Worm (Caenorhabditis elegans): ENCODE data around the gene T14B4.9.

Gene T14B4.9

ce11 chrII:6707496-6708260, 25.9 kb downstream of the T14B4.9 start:
- TF ChIP-seq cog-1 (tag; optimal IDR thresholded peaks at IDR 0.05) (no peak), T22C8.4 (GFP tag; IDR thresholded peaks at IDR 0.05) (no peak), tab-1 (GFP tag; IDR thresholded peaks at IDR 0.05) (no peak), ztf-29 (GFP tag; IDR thresholded peaks at IDR 0.05) (no peak), flt-1 (GFP tag; IDR thresholded peaks at IDR 0.05) (no peak), klf-2 (GFP tag; conservative IDR thresholded peaks at IDR 0.05) (no peak), ztf-23 (GFP tag; IDR thresholded peaks at IDR 0.05) (no peak), ref-1 (GFP tag; conservative IDR thresholded peaks at IDR 0.05) (no peak), med-1 (GFP tag; optimal IDR thresholded peaks at IDR 0.05; ENCODE audit: insufficient read depth) (no peak)

ce11 chrII:6706552-6707091, 27.0 kb downstream of the T14B4.9 start:
- TF ChIP-seq T22C8.4 (GFP tag; IDR thresholded peaks at IDR 0.05) (no peak), flt-1 (GFP tag; IDR thresholded peaks at IDR 0.05) (no peak), tab-1 (GFP tag; IDR thresholded peaks at IDR 0.05) (no peak)

ce11 chrII:6705593-6706228, 27.9 kb downstream of the T14B4.9 start, which contains the start of gene rpy-1:
Gene rpy-1 (minus strand): TSS chrII:6705643.
- TF ChIP-seq tab-1 (GFP tag; IDR thresholded peaks at IDR 0.05): no peak
- TF ChIP-seq cog-1 (tag; optimal IDR thresholded peaks at IDR 0.05): no peak
- no peak for TF ChIP-seq flt-1 (GFP tag; IDR thresholded peaks at IDR 0.05)
- no peak for TF ChIP-seq T22C8.4 (GFP tag; IDR thresholded peaks at IDR 0.05)
- no peak for TF ChIP-seq klf-2 (GFP tag; conservative IDR thresholded peaks at IDR 0.05)
- TF ChIP-seq ztf-23 (GFP tag; IDR thresholded peaks at IDR 0.05): no peak
- TF ChIP-seq ref-1 (GFP tag; conservative IDR thresholded peaks at IDR 0.05): no peak
- no peak for TF ChIP-seq ztf-29 (GFP tag; IDR thresholded peaks at IDR 0.05)
- TF ChIP-seq med-1 (GFP tag; optimal IDR thresholded peaks at IDR 0.05; ENCODE audit: insufficient read depth): no peak

- TF ChIP-seq ztf-23 (GFP tag; IDR thresholded peaks at IDR 0.05) (no peak), T22C8.4 (GFP tag; IDR thresholded peaks at IDR 0.05) (no peak), med-1 (GFP tag; optimal IDR thresholded peaks at IDR 0.05; ENCODE audit: insufficient read depth) (no peak), ref-1 (GFP tag; conservative IDR thresholded peaks at IDR 0.05) (no peak), klf-2 (GFP tag; conservative IDR thresholded peaks at IDR 0.05) (no peak), tab-1 (GFP tag; IDR thresholded peaks at IDR 0.05) (no peak), flt-1 (GFP tag; IDR thresholded peaks at IDR 0.05) (no peak), cog-1 (tag; optimal IDR thresholded peaks at IDR 0.05) (no peak), ztf-29 (GFP tag; IDR thresholded peaks at IDR 0.05) (no peak)
Observed at ce11 chrII:6701497-6701896, 32.1 kb downstream of the T14B4.9 start, which contains the start of gene C18H9.6. Gene C18H9.6 (minus strand): TSS chrII:6701625.

- no peak for TF ChIP-seq T22C8.4 (GFP tag; IDR thresholded peaks at IDR 0.05)
- TF ChIP-seq ztf-23 (GFP tag; IDR thresholded peaks at IDR 0.05): no peak
- no peak for TF ChIP-seq ztf-29 (GFP tag; IDR thresholded peaks at IDR 0.05)
- no peak for TF ChIP-seq tab-1 (GFP tag; IDR thresholded peaks at IDR 0.05)
- TF ChIP-seq cog-1 (tag; optimal IDR thresholded peaks at IDR 0.05): no peak
- no peak for TF ChIP-seq flt-1 (GFP tag; IDR thresholded peaks at IDR 0.05)
- TF ChIP-seq klf-2 (GFP tag; conservative IDR thresholded peaks at IDR 0.05): no peak
- TF ChIP-seq ref-1 (GFP tag; conservative IDR thresholded peaks at IDR 0.05): no peak
- no peak for TF ChIP-seq med-1 (GFP tag; optimal IDR thresholded peaks at IDR 0.05; ENCODE audit: insufficient read depth)
Observed at ce11 chrII:6698784-6699183, 34.8 kb downstream of the T14B4.9 start, which contains the start of gene C18H9.1. Gene C18H9.1 (plus strand): TSS chrII:6699084.

ce11 chrII:6695388-6695787, 38.2 kb downstream of the T14B4.9 start, which contains the start of gene C18H9.5:
Gene C18H9.5 (minus strand): TSS chrII:6695566.
- no peak for TF ChIP-seq med-1 (GFP tag; optimal IDR thresholded peaks at IDR 0.05; ENCODE audit: insufficient read depth)

ce11 chrII:6689088-6689487, 44.5 kb downstream of the T14B4.9 start:
- TF ChIP-seq cog-1 (tag; optimal IDR thresholded peaks at IDR 0.05) (no peak), med-1 (GFP tag; optimal IDR thresholded peaks at IDR 0.05; ENCODE audit: insufficient read depth) (no peak), ztf-23 (GFP tag; IDR thresholded peaks at IDR 0.05) (no peak), flt-1 (GFP tag; IDR thresholded peaks at IDR 0.05) (no peak)

ce11 chrII:6685964-6686363, 47.7 kb downstream of the T14B4.9 start:
- TF ChIP-seq ztf-29 (GFP tag; IDR thresholded peaks at IDR 0.05): no peak
- TF ChIP-seq T22C8.4 (GFP tag; IDR thresholded peaks at IDR 0.05): no peak
- no peak for TF ChIP-seq ref-1 (GFP tag; conservative IDR thresholded peaks at IDR 0.05)
- TF ChIP-seq med-1 (GFP tag; optimal IDR thresholded peaks at IDR 0.05; ENCODE audit: insufficient read depth): no peak
- TF ChIP-seq ztf-23 (GFP tag; IDR thresholded peaks at IDR 0.05): no peak
- no peak for TF ChIP-seq cog-1 (tag; optimal IDR thresholded peaks at IDR 0.05)
- TF ChIP-seq klf-2 (GFP tag; conservative IDR thresholded peaks at IDR 0.05): no peak
- no peak for TF ChIP-seq flt-1 (GFP tag; IDR thresholded peaks at IDR 0.05)
- TF ChIP-seq tab-1 (GFP tag; IDR thresholded peaks at IDR 0.05): no peak

- TF ChIP-seq T22C8.4 (GFP tag; IDR thresholded peaks at IDR 0.05) (no peak), ztf-29 (GFP tag; IDR thresholded peaks at IDR 0.05) (no peak), flt-1 (GFP tag; IDR thresholded peaks at IDR 0.05) (no peak), med-1 (GFP tag; optimal IDR thresholded peaks at IDR 0.05; ENCODE audit: insufficient read depth) (no peak), tab-1 (GFP tag; IDR thresholded peaks at IDR 0.05) (no peak), ztf-23 (GFP tag; IDR thresholded peaks at IDR 0.05) (no peak), ref-1 (GFP tag; conservative IDR thresholded peaks at IDR 0.05) (no peak), klf-2 (GFP tag; conservative IDR thresholded peaks at IDR 0.05) (no peak), cog-1 (tag; optimal IDR thresholded peaks at IDR 0.05) (no peak)
Observed at ce11 chrII:6683663-6684285, 49.8 kb downstream of the T14B4.9 start, which contains the start of gene gyf-1. Gene gyf-1 (plus strand): TSS chrII:6684235.
